Worm (Caenorhabditis elegans) whole organism, mixed stage, embryonic: ENCODE measurements around the gene memi-2.

ENCODE experiments used
- ces-1 ChIP-seq: fragments of 150-350 bp; optimal IDR thresholded peaks from 2 replicates; lab custom pipeline; 2014; ENCODE audit warnings: missing biosample characterization, missing genetic modification reagents, missing genetic modification characterization
- cnd-1 ChIP-seq: fragments of 200-800 bp; sonication (Bioruptor generic); optimal IDR thresholded peaks from 2 replicates; lab custom pipeline; 2018; ENCODE audit warnings: mild to moderate bottlenecking, missing genetic modification characterization, missing compliant biosample characterization
- elt-1 ChIP-seq: sonication (generic microtip); optimal IDR thresholded peaks from 2 replicates; lab custom pipeline; 2017; ENCODE audit warnings: missing genetic modification characterization, mild to moderate bottlenecking, missing compliant biosample characterization, antibody characterized with exemption, moderate library complexity, borderline replicate concordance; ENCODE audit not compliant: insufficient read depth
- lin-13 ChIP-seq: fragments of 150-350 bp; optimal IDR thresholded peaks from 2 replicates; lab custom pipeline; 2014; ENCODE audit warnings: missing biosample characterization, missing genetic modification characterization
- mep-1 ChIP-seq: fragments of 150-350 bp; optimal IDR thresholded peaks from 2 replicates; lab custom pipeline; 2017; ENCODE audit warnings: missing biosample characterization, missing genetic modification reagents, missing genetic modification characterization, inconsistent platforms
- nhr-28 ChIP-seq: fragments of 150-350 bp; optimal IDR thresholded peaks from 2 replicates; lab custom pipeline; 2014; ENCODE audit warnings: missing biosample characterization, missing genetic modification characterization
- nhr-76 ChIP-seq: sonication (generic microtip); optimal IDR thresholded peaks from 2 replicates; lab custom pipeline; 2017; ENCODE audit warnings: missing biosample characterization, missing genetic modification characterization
- snpc-4 ChIP-seq: fragments of 150-350 bp; optimal IDR thresholded peaks from 2 replicates; lab custom pipeline; 2014; ENCODE audit warnings: missing biosample characterization, missing genetic modification characterization
- unc-62 ChIP-seq: fragments of 150-350 bp; optimal IDR thresholded peaks from 2 replicates; lab custom pipeline; 2014; ENCODE audit warnings: missing biosample characterization, missing genetic modification reagents, missing genetic modification characterization
- ztf-11 ChIP-seq: fragments of 150-350 bp; optimal IDR thresholded peaks from 2 replicates; lab custom pipeline; 2014; ENCODE audit warnings: missing biosample characterization, missing genetic modification characterization

- TF ChIP-seq lin-13 (tag; lab: Kevin White, UChicago) (peak; percentile 63), mep-1 (tag; lab: Kevin White, UChicago) (peak; percentile 89), elt-1 (tag; lab: Kevin White, UChicago) (no peak), snpc-4 (tag; lab: Kevin White, UChicago) (no peak), ztf-11 (tag; lab: Kevin White, UChicago) (peak; percentile 72), nhr-76 (tag; lab: Kevin White, UChicago) (peak; percentile 64), nhr-28 (tag; lab: Kevin White, UChicago) (peak; percentile 62), cnd-1 (tag; lab: Kevin White, UChicago) (peak; percentile 58), unc-62 (peak; percentile 43), ces-1 (GFP tag; lab: Kevin White, UChicago) (peak; percentile 92)
Observed at ce11 chrIV:13386043-13386442, 14.3 kb downstream of the memi-2 start, which contains the start of the genes Y62E10A.20, Y62E10A.23 and mdt-9.
